Fruit fly (Drosophila melanogaster) whole organism, wandering third instar larva: ENCODE measurements around the gene His4r.

Experiments
- Dif ChIP-seq: fragments of 200-275, 200-300 bp; sonication (Bioruptor generic); optimal IDR thresholded peaks from 2 replicates; lab custom pipeline; 2018; ENCODE audit warnings: missing biosample characterization, missing genetic modification characterization; ENCODE audit not compliant: partially characterized antibody
- HLH106 ChIP-seq: fragments of 200-800 bp; optimal IDR thresholded peaks from 3 replicates; lab custom pipeline; 2019; ENCODE audit warnings: missing biosample characterization, mild to moderate bottlenecking, missing genetic modification characterization, moderate library complexity
- Hr83 ChIP-seq: fragments of 200-300 bp; sonication (Bioruptor generic); optimal IDR thresholded peaks from 2 replicates; lab custom pipeline; 2016; ENCODE audit warnings: missing biosample characterization, mild to moderate bottlenecking, missing genetic modification characterization, moderate library complexity; ENCODE audit not compliant: poor library complexity, severe bottlenecking
- OdsH ChIP-seq: fragments of 200-800 bp; sonication (Bioruptor generic); optimal IDR thresholded peaks from 2 replicates; lab custom pipeline; 2016; ENCODE audit warnings: missing biosample characterization, mild to moderate bottlenecking, missing genetic modification characterization
- Vsx2 ChIP-seq: fragments of 200-300, 225-300 bp; sonication (Bioruptor generic); optimal IDR thresholded peaks from 2 replicates; lab custom pipeline; 2018; ENCODE audit warnings: missing biosample characterization, missing genetic modification characterization; ENCODE audit not compliant: partially characterized antibody
- br ChIP-seq: fragments of 200-800 bp; sonication (Bioruptor generic); optimal IDR thresholded peaks from 2 replicates; lab custom pipeline; 2016; ENCODE audit warnings: missing biosample characterization, missing genetic modification characterization
- ey ChIP-seq: fragments of 200-800 bp; sonication (Bioruptor generic); optimal IDR thresholded peaks from 2 replicates; lab custom pipeline; 2016; ENCODE audit warnings: missing biosample characterization, missing genetic modification characterization
- fru ChIP-seq: fragments of 200-800 bp; sonication (Bioruptor generic); optimal IDR thresholded peaks from 3 replicates; lab custom pipeline; 2016; ENCODE audit warnings: missing biosample characterization, mild to moderate bottlenecking, missing genetic modification characterization
- psq ChIP-seq: fragments of 200-800 bp; sonication (Bioruptor generic); optimal IDR thresholded peaks from 3 replicates; lab custom pipeline; 2017; ENCODE audit warnings: missing biosample characterization, mild to moderate bottlenecking, missing genetic modification characterization, moderate library complexity
- rgr ChIP-seq: fragments of 200-800 bp; sonication (Bioruptor generic); optimal IDR thresholded peaks from 3 replicates; lab custom pipeline; 2016; ENCODE audit warnings: missing biosample characterization, mild to moderate bottlenecking, missing genetic modification characterization
- sage ChIP-seq: fragments of 200-800 bp; sonication (Bioruptor generic); optimal IDR thresholded peaks from 2 replicates; lab custom pipeline; 2016; ENCODE audit warnings: missing biosample characterization, mild to moderate bottlenecking, missing genetic modification characterization
- usp ChIP-seq: fragments of >200 bp; optimal IDR thresholded peaks from 2 replicates; lab custom pipeline; 2017; ENCODE audit warnings: missing biosample characterization, missing genetic modification characterization
- woc ChIP-seq: sonication (Bioruptor generic); optimal IDR thresholded peaks from 2 replicates; lab custom pipeline; 2016; ENCODE audit warnings: missing biosample characterization, mild to moderate bottlenecking, missing genetic modification characterization

- TF ChIP-seq usp (no peak), psq (GFP tag; lab: Kevin White, UChicago) (peak; percentile 94), fru (GFP tag; lab: Kevin White, UChicago) (peak; percentile 95), br (GFP tag; lab: Kevin White, UChicago) (peak; percentile 96), Hr83 (GFP tag; lab: Kevin White, UChicago) (peak; percentile 71), woc (GFP tag; lab: Kevin White, UChicago) (peak; percentile 95), Dif (GFP tag; lab: Kevin White, UChicago) (peak; percentile 71), sage (GFP tag; lab: Kevin White, UChicago) (peak; percentile 85), ey (GFP tag; lab: Kevin White, UChicago) (peak; percentile 96), rgr (GFP tag; lab: Kevin White, UChicago) (peak; percentile 96), OdsH (GFP tag; lab: Kevin White, UChicago) (peak; percentile 96), Vsx2 (GFP tag; lab: Kevin White, UChicago) (no peak), HLH106 (peak; percentile 96)
Observed at dm6 chr3R:14654976-14655896, 29.7 kb downstream of the His4r start.
